Fruit fly (Drosophila melanogaster) whole organism, prepupa: Measurements from ENCODE around the gene CG13024.
A peak's percentile ranks its signal among the peaks of the same experiment; 100 is the strongest.

Experiments
- Blimp-1 ChIP-seq: fragments of 200-800 bp; sonication (Bioruptor generic); optimal IDR thresholded peaks from 3 replicates; lab custom pipeline; 2017; ENCODE audit warnings: missing biosample characterization, missing genetic modification characterization, mild to moderate bottlenecking, moderate library complexity, missing genetic modification reagents
- CG10631 ChIP-seq: fragments of 200-800 bp; sonication (Bioruptor generic); optimal IDR thresholded peaks from 2 replicates; lab custom pipeline; 2016; ENCODE audit warnings: missing biosample characterization, missing genetic modification characterization
- CG10669 ChIP-seq: fragments of 200-800 bp; sonication (Bioruptor generic); optimal IDR thresholded peaks from 3 replicates; lab custom pipeline; 2018; ENCODE audit warnings: missing biosample characterization, mild to moderate bottlenecking, missing genetic modification characterization, moderate library complexity
- CG11762 ChIP-seq: fragments of 200-800 bp; sonication (Bioruptor generic); optimal IDR thresholded peaks from 3 replicates; lab custom pipeline; 2016; ENCODE audit warnings: missing biosample characterization, missing genetic modification characterization; ENCODE audit not compliant: insufficient read depth
- CG11902 ChIP-seq: fragments of 200-800 bp; sonication (Bioruptor generic); optimal IDR thresholded peaks from 3 replicates; lab custom pipeline; 2016; ENCODE audit warnings: missing biosample characterization, missing genetic modification characterization
- CG1621 ChIP-seq: fragments of 200-800 bp; sonication (Bioruptor generic); optimal IDR thresholded peaks from 3 replicates; lab custom pipeline; 2018; ENCODE audit warnings: missing biosample characterization, mild to moderate bottlenecking, missing genetic modification characterization
- CG16779 ChIP-seq: fragments of 200-800 bp; sonication (Bioruptor generic); optimal IDR thresholded peaks from 3 replicates; lab custom pipeline; 2017; ENCODE audit warnings: missing biosample characterization, mild to moderate bottlenecking, missing genetic modification characterization
- CG3032 ChIP-seq: fragments of 200-800 bp; optimal IDR thresholded peaks from 2 replicates; lab custom pipeline; 2019; ENCODE audit warnings: missing biosample characterization, mild to moderate bottlenecking, missing genetic modification characterization, moderate library complexity
- CG32006 ChIP-seq: fragments of 200-800 bp; sonication (Bioruptor generic); optimal IDR thresholded peaks from 3 replicates; lab custom pipeline; 2017; ENCODE audit warnings: missing biosample characterization, mild to moderate bottlenecking, missing genetic modification characterization
- CG34406 ChIP-seq: fragments of 200-800 bp; sonication (Bioruptor generic); optimal IDR thresholded peaks from 3 replicates; lab custom pipeline; 2016; ENCODE audit warnings: missing biosample characterization, missing genetic modification characterization
- CG3919 ChIP-seq: fragments of 200-800 bp; sonication (Bioruptor generic); optimal IDR thresholded peaks from 3 replicates; lab custom pipeline; 2016; ENCODE audit warnings: missing biosample characterization, missing genetic modification characterization
- CG4318 ChIP-seq: fragments of 200-800 bp; sonication (Bioruptor generic); optimal IDR thresholded peaks from 3 replicates; lab custom pipeline; 2017; ENCODE audit warnings: missing biosample characterization, mild to moderate bottlenecking, missing genetic modification characterization
- CG6163 ChIP-seq: fragments of 200-800 bp; sonication (Bioruptor generic); IDR thresholded peaks from 3 replicates; pipeline ENCODE4 v1.3.6; 2022; ENCODE audit warnings: missing biosample characterization, missing genetic modification characterization
- CG6276 ChIP-seq: fragments of 200-800 bp; sonication (Bioruptor generic); optimal IDR thresholded peaks from 2 replicates; lab custom pipeline; 2017; ENCODE audit warnings: missing biosample characterization, mild to moderate bottlenecking, missing genetic modification characterization
- CG6808 ChIP-seq: fragments of 200-800 bp; sonication (Bioruptor generic); optimal IDR thresholded peaks from 3 replicates; lab custom pipeline; 2017; ENCODE audit warnings: missing biosample characterization, missing genetic modification characterization, mild to moderate bottlenecking, moderate library complexity, missing genetic modification reagents
- CG6854 ChIP-seq: fragments of 200-800 bp; sonication (Bioruptor generic); optimal IDR thresholded peaks from 2 replicates; lab custom pipeline; 2017; ENCODE audit warnings: missing biosample characterization, mild to moderate bottlenecking, missing genetic modification characterization
- CG7368 ChIP-seq: fragments of 200-800 bp; sonication (Bioruptor generic); optimal IDR thresholded peaks from 3 replicates; lab custom pipeline; 2016; ENCODE audit warnings: missing biosample characterization, missing genetic modification characterization
- CG8319 ChIP-seq: fragments of 200-800 bp; sonication (Bioruptor generic); optimal IDR thresholded peaks from 3 replicates; lab custom pipeline; 2016; ENCODE audit warnings: missing biosample characterization, missing genetic modification characterization
- CG8632 ChIP-seq: fragments of 200-800 bp; sonication (Bioruptor generic); optimal IDR thresholded peaks from 3 replicates; lab custom pipeline; 2016; ENCODE audit warnings: missing biosample characterization, missing genetic modification characterization
- CG9139 ChIP-seq: fragments of 200-800 bp; sonication (Bioruptor generic); optimal IDR thresholded peaks from 3 replicates; lab custom pipeline; 2017; ENCODE audit warnings: missing biosample characterization, mild to moderate bottlenecking, missing genetic modification characterization
- Eip75B ChIP-seq: fragments of 200-800 bp; sonication (Bioruptor generic); optimal IDR thresholded peaks from 3 replicates; lab custom pipeline; 2016; ENCODE audit warnings: missing biosample characterization, missing genetic modification characterization
- Eip93F ChIP-seq: fragments of 200-800 bp; sonication (Bioruptor generic); optimal IDR thresholded peaks from 2 replicates; lab custom pipeline; 2016; ENCODE audit warnings: missing biosample characterization, mild to moderate bottlenecking, missing genetic modification characterization
- Hr38 ChIP-seq: sonication (Bioruptor generic); optimal IDR thresholded peaks from 2 replicates; lab custom pipeline; 2016; ENCODE audit warnings: missing biosample characterization, missing genetic modification characterization
- Hr39 ChIP-seq: fragments of 200-800 bp; sonication (Bioruptor generic); optimal IDR thresholded peaks from 2 replicates; lab custom pipeline; 2016; ENCODE audit warnings: missing biosample characterization, missing genetic modification characterization
- Lpt ChIP-seq: fragments of 200-800 bp; sonication (Bioruptor generic); optimal IDR thresholded peaks from 3 replicates; lab custom pipeline; 2016; ENCODE audit warnings: missing biosample characterization, missing genetic modification characterization
- OdsH ChIP-seq: fragments of 200-800 bp; sonication (Bioruptor generic); optimal IDR thresholded peaks from 3 replicates; lab custom pipeline; 2016; ENCODE audit warnings: missing biosample characterization, missing genetic modification characterization
- Sox102F ChIP-seq: fragments of 200-800 bp; sonication (Bioruptor generic); optimal IDR thresholded peaks from 2 replicates; lab custom pipeline; 2016; ENCODE audit warnings: missing biosample characterization, mild to moderate bottlenecking, missing genetic modification characterization
- Sox14 ChIP-seq: fragments of 200-800 bp; sonication (Bioruptor generic); optimal IDR thresholded peaks from 3 replicates; lab custom pipeline; 2016; ENCODE audit warnings: missing biosample characterization, missing genetic modification characterization
- acj6 ChIP-seq: fragments of 200-800 bp; sonication (Bioruptor generic); optimal IDR thresholded peaks from 3 replicates; lab custom pipeline; 2016; ENCODE audit warnings: missing biosample characterization, missing genetic modification characterization
- cyc ChIP-seq: fragments of 200-800 bp; sonication (Bioruptor generic); optimal IDR thresholded peaks from 3 replicates; lab custom pipeline; 2016; ENCODE audit warnings: missing biosample characterization, missing genetic modification characterization
- dac ChIP-seq: fragments of 200-800 bp; sonication (Bioruptor generic); optimal IDR thresholded peaks from 2 replicates; lab custom pipeline; 2017; ENCODE audit warnings: missing biosample characterization, mild to moderate bottlenecking, missing genetic modification characterization
- eg ChIP-seq: fragments of 200-800 bp; sonication (Bioruptor generic); IDR thresholded peaks from 3 replicates; pipeline ENCODE4 v1.3.6; 2022; ENCODE audit warnings: missing biosample characterization, missing genetic modification characterization
- fd59A ChIP-seq: fragments of 200-800 bp; sonication (Bioruptor generic); optimal IDR thresholded peaks from 2 replicates; lab custom pipeline; 2017; ENCODE audit warnings: missing biosample characterization, mild to moderate bottlenecking, missing genetic modification characterization, missing genetic modification reagents
- fd85E ChIP-seq: fragments of 200-800 bp; sonication (Bioruptor generic); optimal IDR thresholded peaks from 3 replicates; lab custom pipeline; 2016; ENCODE audit warnings: missing biosample characterization, missing genetic modification characterization
- fkh ChIP-seq: fragments of 200-800 bp; sonication (Bioruptor generic); optimal IDR thresholded peaks from 3 replicates; lab custom pipeline; 2017; ENCODE audit warnings: missing biosample characterization, mild to moderate bottlenecking, missing genetic modification characterization, moderate library complexity
- lz ChIP-seq: fragments of 200-800 bp; sonication (Bioruptor generic); optimal IDR thresholded peaks from 3 replicates; lab custom pipeline; 2016; ENCODE audit warnings: missing biosample characterization, missing genetic modification characterization
- net ChIP-seq: fragments of 200-800 bp; sonication (Bioruptor generic); optimal IDR thresholded peaks from 3 replicates; lab custom pipeline; 2016; ENCODE audit warnings: missing biosample characterization, missing genetic modification characterization
- pdm3 ChIP-seq: fragments of 200-800 bp; sonication (Bioruptor generic); optimal IDR thresholded peaks from 3 replicates; lab custom pipeline; 2016; ENCODE audit warnings: missing biosample characterization, missing genetic modification characterization
- salr ChIP-seq, 2 experiments: fragments of 200-800 bp; sonication (Bioruptor generic); optimal IDR thresholded peaks; 3 replicates each; lab custom pipeline; 2016 to 2018; ENCODE audit warnings: missing biosample characterization in 2 of 2, missing genetic modification characterization in 2 of 2, mild to moderate bottlenecking in 1 of 2
- spab ChIP-seq: fragments of 200-800 bp; sonication (Bioruptor generic); optimal IDR thresholded peaks from 2 replicates; lab custom pipeline; 2017; ENCODE audit warnings: missing biosample characterization, mild to moderate bottlenecking, missing genetic modification characterization, missing genetic modification reagents
- ss ChIP-seq, 2 experiments: fragments of 200-800 bp; sonication (Bioruptor generic); optimal IDR thresholded peaks; 2 replicates in 1 of 2; 3 replicates in 1 of 2; lab custom pipeline; 2017 to 2018; ENCODE audit warnings: mild to moderate bottlenecking in 2 of 2, missing biosample characterization in 2 of 2, missing genetic modification characterization in 2 of 2, moderate library complexity in 1 of 2
- svp ChIP-seq: fragments of 200-800 bp; sonication (Bioruptor generic); peaks from one replicate; lab custom pipeline; 2016; ENCODE audit warnings: missing biosample characterization, missing genetic modification characterization
- topi ChIP-seq: fragments of 200-800 bp; sonication (Bioruptor generic); optimal IDR thresholded peaks from 3 replicates; lab custom pipeline; 2016; ENCODE audit warnings: missing biosample characterization, missing genetic modification characterization
- vri ChIP-seq: fragments of 200-800 bp; sonication (Bioruptor generic); optimal IDR thresholded peaks from 3 replicates; lab custom pipeline; 2016; ENCODE audit warnings: missing biosample characterization, mild to moderate bottlenecking, missing genetic modification characterization

Gene CG13024

dm6 chr3L:16825195-16825594 is 3.7 kb downstream of the CG13024 start (continued):
- TF ChIP-seq CG4318 (no peak), fkh (no peak), pdm3 (GFP tag; lab: Kevin White, UChicago) (no peak), Hr38 (GFP tag; lab: Kevin White, UChicago) (no peak), CG8319 (no peak), CG6854 (GFP tag; lab: Kevin White, UChicago) (no peak), cyc (no peak)

- TF ChIP-seq CG10631 (no peak), CG6276 (GFP tag; lab: Kevin White, UChicago) (no peak), salr (GFP tag; optimal IDR thresholded peaks at IDR 0.05; lab: Kevin White, UChicago) (no peak), Hr38 (GFP tag; lab: Kevin White, UChicago) (no peak), CG34406 (GFP tag; lab: Kevin White, UChicago) (no peak), CG8632 (GFP tag; lab: Kevin White, UChicago) (no peak), fkh (peak; percentile 40), CG6163 (GFP tag; lab: Robert Waterston, UW) (0 out of 3 replicates have a peak, but pooled peaks have one; percentile 9), ss (GFP tag; optimal IDR thresholded peaks at IDR 0.05; lab: Kevin White, UChicago) (no peak), CG9139 (GFP tag; lab: Kevin White, UChicago) (no peak), net (GFP tag; lab: Kevin White, UChicago) (no peak)
Measured at dm6 chr3L:16824725-16825124, 4.1 kb downstream of the CG13024 start.

- TF ChIP-seq CG9139 (GFP tag; lab: Kevin White, UChicago) (peak; percentile 95), ss (GFP tag; optimal IDR thresholded peaks at IDR 0.05; lab: Kevin White, UChicago) (peak; percentile 96 to 97), Sox14 (GFP tag; lab: Kevin White, UChicago) (peak; percentile 93), topi (GFP tag; lab: Kevin White, UChicago) (peak; percentile 92), CG3032 (tag; lab: Kevin White, UChicago) (peak; percentile 97), dac (GFP tag; lab: Kevin White, UChicago) (no peak), eg (GFP tag; lab: Robert Waterston, UW) (peak; percentile 67; the same call in 2 of the 3 replicates), CG10631 (peak; percentile 89), CG11902 (GFP tag; lab: Kevin White, UChicago) (peak; percentile 77), Hr39 (peak; percentile 86), vri (peak; percentile 90), fkh (no peak), net (GFP tag; lab: Kevin White, UChicago) (peak; percentile 86), Eip93F (GFP tag; lab: Kevin White, UChicago) (no peak), CG6854 (GFP tag; lab: Kevin White, UChicago) (peak; percentile 86), CG7368 (GFP tag; lab: Kevin White, UChicago) (peak; percentile 85), CG6276 (GFP tag; lab: Kevin White, UChicago) (peak; percentile 39), acj6 (GFP tag; lab: Kevin White, UChicago) (peak; percentile 93), spab (GFP tag; lab: Kevin White, UChicago) (peak; percentile 97), cyc (peak; percentile 88), Sox102F (GFP tag; lab: Kevin White, UChicago) (peak; percentile 93), Eip75B (GFP tag; lab: Kevin White, UChicago) (peak; percentile 94), CG8319 (peak; percentile 85), CG11762 (GFP tag; lab: Kevin White, UChicago) (peak; percentile 81), Lpt (GFP tag; lab: Kevin White, UChicago) (peak; percentile 80), CG4318 (peak; percentile 32), CG34406 (GFP tag; lab: Kevin White, UChicago) (peak; percentile 90), Blimp-1 (GFP tag; lab: Kevin White, UChicago) (peak; percentile 79), CG3919 (GFP tag; lab: Kevin White, UChicago) (peak; percentile 92), OdsH (peak; percentile 90), CG6808 (GFP tag; lab: Kevin White, UChicago) (peak; percentile 96), lz (GFP tag; lab: Kevin White, UChicago) (peak; percentile 81), Hr38 (GFP tag; lab: Kevin White, UChicago) (no peak), CG1621 (peak; percentile 95), CG10669 (GFP tag; lab: Kevin White, UChicago) (peak; percentile 96), fd59A (GFP tag; lab: Kevin White, UChicago) (peak; percentile 96), CG8632 (GFP tag; lab: Kevin White, UChicago) (peak; percentile 91), CG16779 (peak; percentile 68), svp (GFP tag; lab: Kevin White, UChicago) (peak; percentile 97), CG6163 (GFP tag; lab: Robert Waterston, UW) (peak; percentile 95), salr (GFP tag; optimal IDR thresholded peaks at IDR 0.05; lab: Kevin White, UChicago) (peak; percentile 77 to 94), fd85E (GFP tag; lab: Kevin White, UChicago) (peak; percentile 44), CG32006 (GFP tag; lab: Kevin White, UChicago) (peak; percentile 67)
Measured at dm6 chr3L:16818063-16818462, 10.8 kb downstream of the CG13024 start.
